Worm (Caenorhabditis elegans) whole organism, L1 larva: ENCODE results near the gene F36H12.3.

Experiments
- C04F5.9 ChIP-seq: sonication (generic microtip); optimal IDR thresholded peaks from 2 replicates; lab custom pipeline; 2016; ENCODE audit warnings: missing genetic modification characterization, missing compliant biosample characterization
- C34B4.2 ChIP-seq: sonication (generic microtip); optimal IDR thresholded peaks from 2 replicates; lab custom pipeline; 2017; ENCODE audit warnings: mild to moderate bottlenecking, missing genetic modification characterization, missing compliant biosample characterization
- aly-2 ChIP-seq: fragments of 150-350 bp; optimal IDR thresholded peaks from 2 replicates; lab custom pipeline; 2014; ENCODE audit warnings: missing biosample characterization, missing genetic modification characterization
- ceh-8 ChIP-seq: fragments of 200-800 bp; sonication (Bioruptor generic); optimal IDR thresholded peaks from 2 replicates; lab custom pipeline; 2018; ENCODE audit warnings: mild to moderate bottlenecking, missing genetic modification characterization, moderate library complexity, missing compliant biosample characterization
- ceh-88 ChIP-seq: fragments of 200-800 bp; sonication (Bioruptor generic); IDR thresholded peaks from 2 replicates; pipeline ENCODE4 v1.3.6; 2022; ENCODE audit warnings: missing genetic modification characterization, missing compliant biosample characterization
- ces-1 ChIP-seq: fragments of 150-350 bp; optimal IDR thresholded peaks from 2 replicates; lab custom pipeline; 2014; ENCODE audit warnings: missing biosample characterization, missing genetic modification reagents, missing genetic modification characterization
- dpl-1 ChIP-seq, 3 experiments: fragments of 150-350 bp in 2 of 3; sonication (generic microtip) in 1 of 3; optimal IDR thresholded peaks; 2 replicates each; lab custom pipeline; 2014 to 2017; ENCODE audit warnings: missing biosample characterization in 3 of 3, missing genetic modification characterization in 3 of 3, missing genetic modification reagents in 3 of 3
- efl-1 ChIP-seq, 4 experiments: fragments of 150-350 bp; optimal IDR thresholded peaks in 3 of 4; peaks in 1 of 4; 1 replicate in 1 of 4; 2 replicates in 3 of 4; lab custom pipeline; 2014; ENCODE audit warnings: missing biosample characterization in 2 of 4, missing genetic modification characterization in 2 of 4, missing genetic modification reagents in 2 of 4
- elt-3 ChIP-seq, 6 experiments: fragments of 150-350 bp in 1 of 6; sonication (generic microtip); optimal IDR thresholded peaks; 2 replicates each; lab custom pipeline; 2017 to 2018; ENCODE audit warnings: missing biosample characterization in 6 of 6, missing genetic modification characterization in 6 of 6, inconsistent platforms in 1 of 6
- ets-5 ChIP-seq: fragments of 200-800 bp; sonication (Bioruptor generic); IDR thresholded peaks from 2 replicates; pipeline ENCODE4 v1.3.6; 2022; ENCODE audit warnings: missing genetic modification characterization, missing compliant biosample characterization
- fkh-10 ChIP-seq: sonication (generic microtip); optimal IDR thresholded peaks from 2 replicates; lab custom pipeline; 2017; ENCODE audit warnings: missing biosample characterization, missing genetic modification reagents, missing genetic modification characterization
- fkh-4 ChIP-seq: sonication (generic microtip); optimal IDR thresholded peaks from 2 replicates; lab custom pipeline; 2016; ENCODE audit warnings: missing compliant biosample characterization, missing genetic modification characterization, borderline replicate concordance
- hlh-17 ChIP-seq: fragments of 200-800 bp; sonication (Bioruptor generic); optimal IDR thresholded peaks from 2 replicates; lab custom pipeline; 2018; ENCODE audit warnings: missing genetic modification characterization, mild to moderate bottlenecking, missing compliant biosample characterization, moderate library complexity, borderline replicate concordance
- jun-1 ChIP-seq: fragments of 150-350 bp; optimal IDR thresholded peaks from 2 replicates; lab custom pipeline; 2014; ENCODE audit warnings: missing biosample characterization, missing genetic modification reagents, missing genetic modification characterization
- lin-14 ChIP-seq: fragments of 200-800 bp; sonication (Bioruptor generic); optimal IDR thresholded peaks from 2 replicates; lab custom pipeline; 2018; ENCODE audit warnings: mild to moderate bottlenecking, missing genetic modification characterization, moderate library complexity, missing compliant biosample characterization
- lin-35 ChIP-seq, 2 experiments: fragments of 150-350 bp; optimal IDR thresholded peaks; 2 replicates each; lab custom pipeline; 2014; ENCODE audit warnings: missing biosample characterization in 2 of 2, missing genetic modification characterization in 2 of 2, missing genetic modification reagents in 2 of 2
- lin-39 ChIP-seq: fragments of 150-350 bp; optimal IDR thresholded peaks from 2 replicates; lab custom pipeline; 2014; ENCODE audit warnings: missing biosample characterization, missing genetic modification reagents, missing genetic modification characterization
- mep-1 ChIP-seq: fragments of 150-350 bp; optimal IDR thresholded peaks from 2 replicates; lab custom pipeline; 2014; ENCODE audit warnings: missing biosample characterization, missing genetic modification characterization
- nhr-11 ChIP-seq: fragments of 150-350 bp; optimal IDR thresholded peaks from 2 replicates; lab custom pipeline; 2014; ENCODE audit warnings: missing biosample characterization, missing genetic modification characterization
- nhr-12 ChIP-seq: sonication (generic microtip); optimal IDR thresholded peaks from 2 replicates; lab custom pipeline; 2017; ENCODE audit warnings: missing biosample characterization, missing genetic modification characterization
- nhr-237 ChIP-seq: fragments of 150-350 bp; optimal IDR thresholded peaks from 2 replicates; lab custom pipeline; 2014; ENCODE audit warnings: missing biosample characterization, missing genetic modification characterization
- nhr-76 ChIP-seq: sonication (generic microtip); optimal IDR thresholded peaks from 2 replicates; lab custom pipeline; 2017; ENCODE audit warnings: missing biosample characterization, missing genetic modification characterization
- nhr-84 ChIP-seq: sonication (generic microtip); optimal IDR thresholded peaks from 2 replicates; lab custom pipeline; 2017; ENCODE audit warnings: missing biosample characterization, missing genetic modification characterization
- pag-3 ChIP-seq: sonication (generic microtip); optimal IDR thresholded peaks from 2 replicates; lab custom pipeline; 2017; ENCODE audit warnings: missing genetic modification characterization, mild to moderate bottlenecking, missing compliant biosample characterization, antibody characterized with exemption, borderline replicate concordance; ENCODE audit not compliant: insufficient read depth
- pax-3 ChIP-seq: fragments of 200-800 bp; sonication (Bioruptor generic); optimal IDR thresholded peaks from 2 replicates; lab custom pipeline; 2018; ENCODE audit warnings: mild to moderate bottlenecking, missing genetic modification characterization, moderate library complexity, missing compliant biosample characterization
- snu-23 ChIP-seq: sonication (generic microtip); optimal IDR thresholded peaks from 2 replicates; lab custom pipeline; 2016; ENCODE audit warnings: missing genetic modification characterization, missing compliant biosample characterization
- sptf-1 ChIP-seq: fragments of 150-350 bp; optimal IDR thresholded peaks from 2 replicates; lab custom pipeline; 2014; ENCODE audit warnings: missing biosample characterization, missing genetic modification characterization
- sup-37 ChIP-seq: fragments of 200-800 bp; sonication (Bioruptor generic); optimal IDR thresholded peaks from 2 replicates; lab custom pipeline; 2018; ENCODE audit warnings: mild to moderate bottlenecking, missing genetic modification characterization, missing compliant biosample characterization
- swsn-7 ChIP-seq: sonication (generic microtip); optimal IDR thresholded peaks from 2 replicates; lab custom pipeline; 2016; ENCODE audit warnings: missing genetic modification characterization, missing compliant biosample characterization
- tbx-2 ChIP-seq: sonication (generic microtip); optimal IDR thresholded peaks from 2 replicates; lab custom pipeline; 2016; ENCODE audit warnings: missing genetic modification characterization, missing compliant biosample characterization
- unc-130 ChIP-seq: fragments of 150-350 bp; optimal IDR thresholded peaks from 2 replicates; lab custom pipeline; 2017; ENCODE audit warnings: missing biosample characterization, missing genetic modification characterization, inconsistent platforms
- unc-30 ChIP-seq: sonication (generic microtip); optimal IDR thresholded peaks from 2 replicates; lab custom pipeline; 2017; ENCODE audit warnings: missing biosample characterization, missing genetic modification characterization
- unc-86 ChIP-seq: sonication (generic microtip); optimal IDR thresholded peaks from 2 replicates; lab custom pipeline; 2016; ENCODE audit warnings: missing genetic modification characterization, missing compliant biosample characterization
- unc-98 ChIP-seq: fragments of 200-800 bp; sonication (Bioruptor generic); IDR thresholded peaks from 2 replicates; pipeline ENCODE4 v1.3.6; 2022; ENCODE audit warnings: missing genetic modification characterization, missing compliant biosample characterization
- zip-4 ChIP-seq: fragments of 200-800 bp; sonication (Bioruptor generic); optimal IDR thresholded peaks from 2 replicates; lab custom pipeline; 2018; ENCODE audit warnings: mild to moderate bottlenecking, missing genetic modification characterization, moderate library complexity, missing compliant biosample characterization
- ztf-4 ChIP-seq: fragments of 150-350 bp; optimal IDR thresholded peaks from 2 replicates; lab custom pipeline; 2014; ENCODE audit warnings: missing biosample characterization, missing genetic modification characterization

F36H12.3 gene

DNA sequence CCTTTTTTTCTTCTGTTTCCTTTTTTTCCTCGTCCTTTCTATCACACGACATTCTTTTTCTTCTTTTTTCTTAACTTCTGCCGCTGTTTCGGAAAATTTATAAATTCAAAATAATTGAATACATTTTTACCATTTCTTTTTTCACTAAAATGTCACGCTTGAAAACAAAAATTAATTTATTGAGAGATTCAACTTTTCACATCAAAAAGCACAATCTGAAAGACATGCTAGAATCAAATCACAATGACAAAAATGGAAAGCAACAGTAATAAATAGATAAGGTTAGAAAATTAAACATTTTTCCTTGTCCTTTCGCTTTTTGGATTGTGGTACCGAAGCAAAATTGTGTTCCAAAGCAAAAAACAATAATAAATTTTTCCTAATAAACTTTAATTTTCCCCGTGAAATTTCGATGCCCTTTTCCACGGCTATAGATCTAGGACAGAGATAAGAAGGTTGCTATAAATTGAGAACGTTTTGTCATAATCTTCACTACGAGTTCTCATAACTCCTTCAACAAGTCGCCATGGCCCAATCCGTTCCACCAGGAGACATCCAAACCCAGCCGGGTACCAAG, 24.9 kb downstream of the F36H12.3 start, which contains the start of the genes ZK354.6 and msp-113:
TSS of gene ZK354.6 (minus strand) at position 101 of the 577 bp plus-strand sequence.
TSS of gene msp-113 (plus strand) at position 527 of the 577 bp plus-strand sequence.
- no peak for TF ChIP-seq nhr-84
- TF ChIP-seq unc-130 (tag; lab: Kevin White, UChicago): no peak
- no peak for TF ChIP-seq tbx-2 (tag; lab: Kevin White, UChicago)
- TF ChIP-seq nhr-237 (tag; lab: Kevin White, UChicago): no peak
- TF ChIP-seq fkh-4 (tag; lab: Kevin White, UChicago): no peak
- no peak for TF ChIP-seq snu-23 (GFP tag; lab: Kevin White, UChicago)
- no peak for TF ChIP-seq ceh-88 (GFP tag; lab: Robert Waterston, UW)
- no peak for TF ChIP-seq pax-3
- no peak for TF ChIP-seq lin-35 (GFP tag; optimal IDR thresholded peaks at IDR 0.05; lab: Kevin White, UChicago)
- TF ChIP-seq hlh-17 (GFP tag; lab: Kevin White, UChicago): no peak
- TF ChIP-seq mep-1 (tag; lab: Kevin White, UChicago): no peak
- no peak for TF ChIP-seq elt-3 (tag; optimal IDR thresholded peaks at IDR 0.05; lab: Kevin White, UChicago)
- TF ChIP-seq sptf-1: no peak
- no peak for TF ChIP-seq dpl-1 (GFP tag; optimal IDR thresholded peaks at IDR 0.05; lab: Kevin White, UChicago)
- no peak for TF ChIP-seq C04F5.9
- TF ChIP-seq ces-1: no peak

DNA sequence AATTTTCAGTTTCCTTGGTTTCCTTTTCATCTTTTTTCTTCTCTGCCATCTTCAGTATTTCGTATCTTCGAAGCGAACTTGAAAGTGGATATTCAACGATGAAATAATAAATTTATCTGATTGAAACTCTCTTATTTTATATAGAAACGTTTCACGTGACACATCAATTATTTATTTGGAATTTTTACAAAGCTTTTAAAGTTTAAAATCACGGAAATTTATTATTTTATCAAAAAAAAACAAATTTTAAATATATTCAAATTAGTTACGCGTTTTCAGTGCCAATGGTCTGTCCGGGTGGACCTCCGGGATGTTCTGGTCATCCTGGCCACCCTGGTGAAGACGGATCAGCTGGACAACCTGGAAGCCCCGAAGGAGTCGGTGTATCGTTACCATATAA, 30.4 kb downstream of the F36H12.3 start, which contains the start of gene ZK354.7:
TSS of gene ZK354.7 (minus strand) at position 101 of the 400 bp plus-strand sequence.
- TF ChIP-seq ets-5 (no peak), ceh-8 (GFP tag; lab: Kevin White, UChicago) (no peak), unc-86 (no peak), snu-23 (GFP tag; lab: Kevin White, UChicago) (no peak), jun-1 (tag; lab: Kevin White, UChicago) (no peak), hlh-17 (GFP tag; lab: Kevin White, UChicago) (no peak), C34B4.2 (tag; lab: Kevin White, UChicago) (no peak), unc-30 (tag; lab: Kevin White, UChicago) (no peak), unc-98 (no peak), lin-14 (no peak), aly-2 (tag; lab: Kevin White, UChicago) (no peak), ztf-4 (tag; lab: Kevin White, UChicago) (no peak), nhr-12 (tag; lab: Kevin White, UChicago) (no peak), fkh-10 (GFP tag; lab: Kevin White, UChicago) (no peak), zip-4 (GFP tag; lab: Kevin White, UChicago) (no peak), nhr-84 (no peak), mep-1 (tag; lab: Kevin White, UChicago) (no peak), tbx-2 (tag; lab: Kevin White, UChicago) (no peak)
- TF ChIP-seq, all 84 proteins: peak for 0

DNA sequence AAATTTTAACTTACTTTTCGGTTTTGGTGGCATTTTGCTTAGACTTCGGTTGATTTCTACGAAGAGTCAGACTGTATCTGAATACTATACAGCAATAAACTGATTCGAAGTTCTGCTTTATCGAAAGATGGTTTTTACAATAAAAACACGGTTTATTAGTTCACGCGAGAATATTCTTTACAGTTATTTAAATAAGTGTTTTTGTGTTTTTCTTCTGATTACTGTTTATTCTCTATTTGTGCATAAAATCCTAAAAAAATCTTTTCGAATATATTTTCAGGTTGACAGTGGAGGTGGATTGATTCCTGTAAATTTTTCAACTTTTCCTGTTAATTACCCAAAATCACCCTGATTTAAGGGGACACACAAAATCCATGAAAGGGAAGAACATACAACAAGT, 33.4 kb downstream of the F36H12.3 start, which contains the start of gene ZK354.8:
TSS of gene ZK354.8 (minus strand) at position 101 of the 400 bp plus-strand sequence.
- no peak for TF ChIP-seq aly-2 (tag; lab: Kevin White, UChicago)
- no peak for TF ChIP-seq swsn-7 (tag; lab: Kevin White, UChicago)
- no peak for TF ChIP-seq nhr-76
- TF ChIP-seq ets-5: no peak
- TF ChIP-seq fkh-10 (GFP tag; lab: Kevin White, UChicago): no peak
- no peak for TF ChIP-seq lin-39 (tag; lab: Kevin White, UChicago)
- no peak for TF ChIP-seq sup-37 (GFP tag; lab: Kevin White, UChicago)
- TF ChIP-seq sptf-1: no peak
- no peak for TF ChIP-seq nhr-11 (tag; lab: Kevin White, UChicago)
- TF ChIP-seq pag-3 (tag; lab: Kevin White, UChicago): no peak
- TF ChIP-seq efl-1 (optimal IDR thresholded peaks at IDR 0.05; lab: Kevin White, UChicago): no peak
- TF ChIP-seq efl-1 (GFP tag; optimal IDR thresholded peaks at IDR 0.05 in 1 of 2; lab: Kevin White, UChicago): no peak
- no peak for TF ChIP-seq tbx-2 (tag; lab: Kevin White, UChicago)
